Fruit fly (Drosophila melanogaster): Measurements from ENCODE around the gene CG45065.

DNA sequence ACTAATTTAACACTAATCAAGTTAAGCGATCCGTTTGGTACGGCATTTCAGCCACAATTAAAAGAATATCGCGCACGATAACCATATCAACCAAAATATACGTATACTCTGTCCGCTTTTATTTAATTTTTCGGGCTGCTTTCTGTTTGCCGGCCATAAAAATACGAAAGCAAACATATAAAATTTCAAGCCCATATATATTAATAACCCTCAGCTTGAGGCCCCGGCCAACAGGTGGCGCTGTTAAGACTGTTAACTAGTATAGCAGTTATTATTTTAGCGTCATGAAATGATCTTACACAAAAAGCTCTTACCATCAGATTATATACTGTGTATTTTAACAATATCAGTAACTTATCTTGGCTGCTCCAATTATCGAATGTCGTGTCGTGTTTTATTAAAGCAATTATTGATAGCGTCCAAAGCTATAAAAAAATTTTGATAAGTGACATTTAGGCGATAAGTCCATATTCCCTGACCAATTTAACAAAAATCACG is 36.4 kb upstream of the CG45065 start, which contains the start of gene Eo:
- TF ChIP-seq Dll (optimal IDR thresholded peaks at IDR 0.05) (no peak), psq (optimal IDR thresholded peaks at IDR 0.05) (no peak), pan (optimal IDR thresholded peaks at IDR 0.05) (no peak)

Data from whole organism.